Fruit fly (Drosophila melanogaster): Measurements from ENCODE around the gene Nin.

The Nin gene

DNA sequence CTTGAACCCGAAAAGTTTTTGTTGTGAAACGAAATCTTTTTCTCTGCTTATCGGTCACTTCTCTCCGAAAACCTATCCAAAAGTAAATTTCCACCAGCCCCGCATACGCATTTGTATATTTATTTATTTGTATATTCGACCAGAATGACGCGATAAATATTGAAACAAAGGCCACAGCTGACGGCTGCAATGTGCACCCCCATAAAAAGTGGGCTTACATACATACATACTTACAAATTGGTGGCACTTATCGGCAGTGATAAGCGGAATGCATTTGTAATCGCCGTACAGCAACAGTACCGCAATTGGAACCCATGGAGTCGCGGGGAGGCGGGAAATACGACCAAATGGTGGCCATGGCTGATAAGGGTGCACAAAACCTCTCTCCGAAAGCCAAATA is 12.8 kb upstream of the Nin start:
- TF ChIP-seq ey (GFP tag; optimal IDR thresholded peaks at IDR 0.05): no peak
- TF ChIP-seq Rel (GFP tag; optimal IDR thresholded peaks at IDR 0.05): peak; percentile 21
- TF ChIP-seq Rel (tag; optimal IDR thresholded peaks at IDR 0.05): peak; percentile 92
- peak; percentile 30 for TF ChIP-seq br (GFP tag; optimal IDR thresholded peaks at IDR 0.05)
- TF ChIP-seq Jra (GFP tag; optimal IDR thresholded peaks at IDR 0.05): peak; percentile 51
- peak; percentile 47 for TF ChIP-seq Hnf4 (GFP tag; optimal IDR thresholded peaks at IDR 0.05)
- no peak for TF ChIP-seq sv (GFP tag; optimal IDR thresholded peaks at IDR 0.05)
- peak; percentile 43 for TF ChIP-seq h (GFP tag; optimal IDR thresholded peaks at IDR 0.05)
- no peak for TF ChIP-seq CG32264 (GFP tag; optimal IDR thresholded peaks at IDR 0.05)
- peak; percentile 76 for TF ChIP-seq CrebA (GFP tag; optimal IDR thresholded peaks at IDR 0.05; ENCODE audit: borderline replicate concordance)
- TF ChIP-seq Hr83 (GFP tag; optimal IDR thresholded peaks at IDR 0.05; ENCODE audit: poor library complexity, severe bottlenecking): peak; percentile 39

DNA sequence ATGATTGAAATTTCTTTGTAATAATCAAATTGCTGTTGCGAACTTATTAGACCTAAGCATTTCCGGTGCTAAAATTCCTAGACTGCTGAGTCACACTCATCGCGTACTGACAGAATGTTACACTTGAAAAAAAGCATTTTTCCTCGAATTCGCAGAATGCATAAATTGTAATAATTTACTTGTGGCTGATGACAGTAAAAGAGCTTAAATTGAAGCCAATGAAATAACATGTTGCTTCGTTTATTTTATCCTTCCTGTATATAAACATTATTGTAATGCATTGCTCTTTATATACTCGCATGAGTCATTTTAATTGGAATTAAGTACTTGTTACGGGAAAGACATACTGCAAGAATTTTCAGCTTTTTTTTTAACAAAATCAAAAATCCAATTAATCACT is 12.2 kb upstream of the Nin start:
- TF ChIP-seq pan (optimal IDR thresholded peaks at IDR 0.05) (no peak), fru (GFP tag; optimal IDR thresholded peaks at IDR 0.05) (no peak), CG32264 (GFP tag; optimal IDR thresholded peaks at IDR 0.05) (no peak), Myc (optimal IDR thresholded peaks at IDR 0.05) (no peak), rgr (GFP tag; optimal IDR thresholded peaks at IDR 0.05) (peak; percentile 21), CG9705 (GFP tag; optimal IDR thresholded peaks at IDR 0.05) (no peak), HLH106 (tag; optimal IDR thresholded peaks at IDR 0.05) (peak; percentile 33), Dif (GFP tag; optimal IDR thresholded peaks at IDR 0.05; ENCODE audit: partially characterized antibody) (no peak), foxo (GFP tag; optimal IDR thresholded peaks at IDR 0.05) (peak in 1 of 2 experiments; percentile 31), tai (GFP tag; optimal IDR thresholded peaks at IDR 0.05) (peak; percentile 43), h (GFP tag; optimal IDR thresholded peaks at IDR 0.05) (peak; percentile 15)

DNA sequence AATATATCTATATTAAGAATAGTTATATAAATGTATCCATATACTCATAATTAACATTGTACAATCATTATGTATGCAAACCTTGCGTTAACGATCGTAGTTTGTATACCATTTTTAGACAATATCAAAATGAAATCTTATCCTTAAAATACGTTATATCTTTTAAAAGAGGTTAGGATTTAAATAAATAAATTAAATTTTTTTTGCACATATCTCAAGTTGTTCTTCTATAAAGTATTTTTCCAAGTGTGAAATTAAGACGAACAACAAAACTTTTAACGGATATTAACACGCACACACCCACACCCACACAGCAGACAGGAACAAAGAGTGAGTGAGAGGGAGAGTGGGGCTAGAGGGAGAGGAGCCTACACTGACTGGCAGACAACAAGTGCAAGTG is 11.6 kb upstream of the Nin start:
- TF ChIP-seq Rel (GFP tag; optimal IDR thresholded peaks at IDR 0.05) (no peak), Rel (tag; optimal IDR thresholded peaks at IDR 0.05) (no peak), HLH106 (tag; optimal IDR thresholded peaks at IDR 0.05) (peak; percentile 15), OdsH (GFP tag; optimal IDR thresholded peaks at IDR 0.05) (peak; percentile 37), foxo (GFP tag; optimal IDR thresholded peaks at IDR 0.05) (peak in 1 of 2 experiments; percentile 29), fru (GFP tag; optimal IDR thresholded peaks at IDR 0.05) (peak; percentile 33), Hr78 (GFP tag; optimal IDR thresholded peaks at IDR 0.05) (no peak), h (GFP tag; optimal IDR thresholded peaks at IDR 0.05) (peak; percentile 9), brk (GFP tag; optimal IDR thresholded peaks at IDR 0.05) (no peak), rgr (GFP tag; optimal IDR thresholded peaks at IDR 0.05) (peak; percentile 9), Sp1 (GFP tag; optimal IDR thresholded peaks at IDR 0.05) (peak; percentile 58), sage (GFP tag; optimal IDR thresholded peaks at IDR 0.05) (no peak), br (GFP tag; optimal IDR thresholded peaks at IDR 0.05) (no peak), psq (GFP tag; optimal IDR thresholded peaks at IDR 0.05) (peak; percentile 1)

DNA sequence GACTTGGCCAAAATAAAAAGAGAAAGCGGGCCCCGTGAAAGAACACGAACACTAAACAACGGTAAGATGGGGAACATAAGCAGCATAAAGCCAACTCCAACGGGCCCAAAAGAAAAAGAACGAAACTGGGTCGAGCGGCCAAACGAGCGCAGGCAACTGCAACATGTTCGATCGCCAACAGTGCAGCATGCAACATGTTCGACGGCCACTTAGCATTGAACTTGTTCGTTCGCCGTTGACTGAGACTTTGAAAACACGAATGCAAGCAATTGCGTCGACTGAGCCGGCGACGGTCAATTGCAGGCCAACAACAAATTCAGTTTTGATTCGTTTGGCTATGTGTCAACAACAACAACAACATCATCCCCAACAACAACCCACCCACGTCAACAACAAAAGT is 10.4 kb upstream of the Nin start, which contains the start of gene vri:
vri (plus strand) TSS at position 224 of the 400 bp plus-strand sequence.
- no peak for TF ChIP-seq dl (GFP tag; optimal IDR thresholded peaks at IDR 0.05; ENCODE audit: insufficient read depth in 1 of 2, partially characterized antibody in 2 of 2)
- TF ChIP-seq Myc (optimal IDR thresholded peaks at IDR 0.05): no peak
- TF ChIP-seq pan (optimal IDR thresholded peaks at IDR 0.05): no peak
- TF ChIP-seq Hr78 (GFP tag; optimal IDR thresholded peaks at IDR 0.05): no peak
- no peak for TF ChIP-seq Hnf4 (GFP tag; optimal IDR thresholded peaks at IDR 0.05)
- no peak for TF ChIP-seq CG32264 (GFP tag; optimal IDR thresholded peaks at IDR 0.05)
- no peak for TF ChIP-seq N (GFP tag; optimal IDR thresholded peaks at IDR 0.05)
- no peak for TF ChIP-seq foxo (GFP tag; optimal IDR thresholded peaks at IDR 0.05)
- no peak for TF ChIP-seq GATAd (GFP tag; optimal IDR thresholded peaks at IDR 0.05)
- no peak for TF ChIP-seq brk (GFP tag; optimal IDR thresholded peaks at IDR 0.05)
- TF ChIP-seq dmrt93B (GFP tag; optimal IDR thresholded peaks at IDR 0.05): no peak
- TF ChIP-seq Vsx2 (GFP tag; optimal IDR thresholded peaks at IDR 0.05; ENCODE audit: partially characterized antibody): no peak
- no peak for TF ChIP-seq br (GFP tag; optimal IDR thresholded peaks at IDR 0.05)
- TF ChIP-seq usp (GFP tag; optimal IDR thresholded peaks at IDR 0.05): no peak
- TF ChIP-seq HLH106 (tag; optimal IDR thresholded peaks at IDR 0.05): no peak
- no peak for TF ChIP-seq Abd-B (GFP tag; optimal IDR thresholded peaks at IDR 0.05)
- TF ChIP-seq sv (GFP tag; optimal IDR thresholded peaks at IDR 0.05): no peak
- no peak for TF ChIP-seq OdsH (GFP tag; optimal IDR thresholded peaks at IDR 0.05)
- no peak for TF ChIP-seq h (GFP tag; optimal IDR thresholded peaks at IDR 0.05)
- TF ChIP-seq sage (GFP tag; optimal IDR thresholded peaks at IDR 0.05): no peak
